Worm (Caenorhabditis elegans): ENCODE measurements around the gene T28C12.15.

Gene T28C12.15

ce11 chrV:6342502-6342901, 20.9 kb upstream of the T28C12.15 start (continued):
- TF ChIP-seq sea-2 (GFP tag; IDR thresholded peaks at IDR 0.05) (no peak), attf-5 (GFP tag; optimal IDR thresholded peaks at IDR 0.05) (no peak), tlf-1 (GFP tag; optimal IDR thresholded peaks at IDR 0.05) (no peak), K12H6.12 (tag; optimal IDR thresholded peaks at IDR 0.05) (peak; percentile 62)

- TF ChIP-seq K12H6.12 (tag; optimal IDR thresholded peaks at IDR 0.05) (peak; percentile 41), K11D2.4 (GFP tag; IDR thresholded peaks at IDR 0.05) (0 out of 2 replicates have a peak, but pooled peaks have one; percentile 47), ceh-27 (GFP tag; optimal IDR thresholded peaks at IDR 0.05) (peak; percentile 63), dox-1 (GFP tag; IDR thresholded peaks at IDR 0.05) (0 out of 2 replicates have a peak, but pooled peaks have one; percentile 10), aptf-3 (GFP tag; IDR thresholded peaks at IDR 0.05) (0 out of 2 replicates have a peak, but pooled peaks have one; percentile 38), attf-6 (GFP tag; IDR thresholded peaks at IDR 0.05) (no peak), ceh-91 (GFP tag; IDR thresholded peaks at IDR 0.05) (no peak), F55B11.4 (tag; optimal IDR thresholded peaks at IDR 0.05; ENCODE audit: borderline replicate concordance, insufficient read depth) (no peak), xnd-1 (tag; optimal IDR thresholded peaks at IDR 0.05) (no peak), gei-17 (GFP tag; optimal IDR thresholded peaks at IDR 0.05) (no peak), nfya-2 (GFP tag; IDR thresholded peaks at IDR 0.05) (no peak), zfh-2 (GFP tag; conservative IDR thresholded peaks at IDR 0.05) (peak; percentile 46; the same call in 1 of the 2 replicates), mxl-1 (tag; optimal IDR thresholded peaks at IDR 0.05) (no peak), sea-2 (GFP tag; IDR thresholded peaks at IDR 0.05) (no peak), ceh-40 (GFP tag; IDR thresholded peaks at IDR 0.05) (no peak), T07F8.4 (tag; optimal IDR thresholded peaks at IDR 0.05) (no peak), mcd-1 (GFP tag; IDR thresholded peaks at IDR 0.05) (0 out of 2 replicates have a peak, but pooled peaks have one; percentile 19), F49E8.2 (tag; optimal IDR thresholded peaks at IDR 0.05; ENCODE audit: insufficient read depth) (no peak)
Observed at ce11 chrV:6341078-6341638, 19.6 kb upstream of the T28C12.15 start.

ce11 chrV:6336108-6336507, 14.5 kb upstream of the T28C12.15 start, which contains the start of gene T28C12.6:
Gene T28C12.6, minus strand, starts transcription at chrV:6336119.
- TF ChIP-seq lin-35 (GFP tag; optimal IDR thresholded peaks at IDR 0.05) (no peak), ceh-100 (GFP tag; IDR thresholded peaks at IDR 0.05) (no peak), hmg-1.2 (GFP tag; IDR thresholded peaks at IDR 0.05) (peak; percentile 93), egl-44 (GFP tag; IDR thresholded peaks at IDR 0.05) (no peak)

- peak; percentile 91 for TF ChIP-seq mxl-1 (tag; optimal IDR thresholded peaks at IDR 0.05)
- no peak for TF ChIP-seq pha-4 (tag; optimal IDR thresholded peaks at IDR 0.05)
- TF ChIP-seq die-1 (tag; optimal IDR thresholded peaks at IDR 0.05), result peak; percentile 86
- no peak for TF ChIP-seq T26A5.8 (tag; optimal IDR thresholded peaks at IDR 0.05)
- TF ChIP-seq somi-1 (GFP tag; optimal IDR thresholded peaks at IDR 0.05), result peak; percentile 7
- no peak for TF ChIP-seq attf-6 (GFP tag; IDR thresholded peaks at IDR 0.05)
- no peak for TF ChIP-seq C17E4.6 (GFP tag; IDR thresholded peaks at IDR 0.05)
- 0 out of 2 replicates have a peak, but pooled peaks have one; percentile 45 for TF ChIP-seq bed-1 (GFP tag; IDR thresholded peaks at IDR 0.05)
- TF ChIP-seq gei-17 (GFP tag; optimal IDR thresholded peaks at IDR 0.05), result no peak
- TF ChIP-seq egl-44 (GFP tag; IDR thresholded peaks at IDR 0.05), result peak; percentile 77; the same call in 1 of the 2 replicates
- 0 out of 2 replicates have a peak, but pooled peaks have one; percentile 32 for TF ChIP-seq ceh-100 (GFP tag; IDR thresholded peaks at IDR 0.05)
- no peak for TF ChIP-seq hrde-1 (tag; optimal IDR thresholded peaks at IDR 0.05; ENCODE audit: borderline replicate concordance)
- TF ChIP-seq F49E8.2 (tag; optimal IDR thresholded peaks at IDR 0.05; ENCODE audit: insufficient read depth), result no peak
- TF ChIP-seq chd-7 (tag; optimal IDR thresholded peaks at IDR 0.05), result peak; percentile 45
- TF ChIP-seq F37B4.10 (GFP tag; IDR thresholded peaks at IDR 0.05), result no peak
- TF ChIP-seq Y53G8AR.9 (GFP tag; conservative IDR thresholded peaks at IDR 0.05), result no peak
- TF ChIP-seq zim-3 (tag; optimal IDR thresholded peaks at IDR 0.05), result peak; percentile 11
- peak; percentile 75 for TF ChIP-seq ceh-79 (tag; optimal IDR thresholded peaks at IDR 0.05)
- TF ChIP-seq F23B12.7 (tag; optimal IDR thresholded peaks at IDR 0.05; ENCODE audit: insufficient read depth), result peak; percentile 45
- TF ChIP-seq efl-1 (GFP tag; optimal IDR thresholded peaks at IDR 0.05), result no peak
- TF ChIP-seq K11D2.4 (GFP tag; IDR thresholded peaks at IDR 0.05), result 0 out of 2 replicates have a peak, but pooled peaks have one; percentile 26
- no peak for TF ChIP-seq mcd-1 (GFP tag; IDR thresholded peaks at IDR 0.05)
- TF ChIP-seq ZK185.1 (tag; optimal IDR thresholded peaks at IDR 0.05; ENCODE audit: poor library complexity, severe bottlenecking), result peak; percentile 47
- TF ChIP-seq ztf-18 (tag; optimal IDR thresholded peaks at IDR 0.05), result peak; percentile 72
- TF ChIP-seq nhr-90 (tag; optimal IDR thresholded peaks at IDR 0.05), result peak; percentile 81
- peak; percentile 61 for TF ChIP-seq hmg-1.2 (GFP tag; IDR thresholded peaks at IDR 0.05)
Observed at ce11 chrV:6335226-6335625, 13.6 kb upstream of the T28C12.15 start.
